Fruit fly (Drosophila melanogaster): ENCODE data around the gene CG7083.
A peak's percentile ranks its signal among the peaks of the same experiment; 100 is the strongest.

dm6 chr3L:8360643-8361110, 20.1 kb downstream of the CG7083 start, which contains the start of gene Idh:
- no peak for TF ChIP-seq CG10321 (GFP tag; IDR thresholded peaks at IDR 0.05)
- peak; percentile 64 for TF ChIP-seq Vsx1 (GFP tag; optimal IDR thresholded peaks at IDR 0.05)
- peak; percentile 38; the same call in 1 of the 2 replicates for TF ChIP-seq nerfin-2 (GFP tag; IDR thresholded peaks at IDR 0.05; ENCODE audit: partially characterized antibody)
- TF ChIP-seq prd (optimal IDR thresholded peaks at IDR 0.05): no peak
- no peak for TF ChIP-seq prd (GFP tag; IDR thresholded peaks at IDR 0.05)
- no peak for TF ChIP-seq ab (GFP tag; optimal IDR thresholded peaks at IDR 0.05)
- peak; percentile 12 for TF ChIP-seq HHEX (GFP tag; optimal IDR thresholded peaks at IDR 0.05)
- no peak for TF ChIP-seq Gsc (GFP tag; IDR thresholded peaks at IDR 0.05)
- no peak for TF ChIP-seq run (tag; optimal IDR thresholded peaks at IDR 0.05)
- 0 out of 3 replicates have a peak, but pooled peaks have one; percentile 8 for TF ChIP-seq knrl (GFP tag; IDR thresholded peaks at IDR 0.05; ENCODE audit: partially characterized antibody)

All from whole organism, embryonic.